Fruit fly (Drosophila melanogaster) whole organism, embryonic: ENCODE data around the gene Glut1.

Experiments
- Abd-B ChIP-seq: fragments of 200-800 bp; sonication (Bioruptor generic); optimal IDR thresholded peaks from 2 replicates; lab custom pipeline; 2018; ENCODE audit warnings: missing biosample characterization, mild to moderate bottlenecking, missing genetic modification characterization, moderate library complexity
- BtbVII ChIP-seq: fragments of 200-800 bp; sonication (Bioruptor generic); optimal IDR thresholded peaks from 3 replicates; lab custom pipeline; 2017; ENCODE audit warnings: missing biosample characterization, mild to moderate bottlenecking, missing genetic modification characterization
- CG10267 ChIP-seq: fragments of 200-800 bp; sonication (Bioruptor generic); optimal IDR thresholded peaks from 2 replicates; lab custom pipeline; 2018; ENCODE audit warnings: missing biosample characterization, mild to moderate bottlenecking, missing genetic modification characterization, moderate library complexity
- CG10431 ChIP-seq: fragments of 200-800 bp; sonication (Bioruptor generic); optimal IDR thresholded peaks from 3 replicates; lab custom pipeline; 2018; ENCODE audit warnings: missing biosample characterization, mild to moderate bottlenecking, missing genetic modification characterization
- CG13624 ChIP-seq: fragments of 200-800 bp; sonication (Bioruptor generic); optimal IDR thresholded peaks from 2 replicates; lab custom pipeline; 2016; ENCODE audit warnings: missing biosample characterization, missing genetic modification characterization
- CG15011 ChIP-seq: fragments of 200-800 bp; sonication (Bioruptor generic); optimal IDR thresholded peaks from 3 replicates; lab custom pipeline; 2018; ENCODE audit warnings: missing biosample characterization, mild to moderate bottlenecking, missing genetic modification characterization
- CG16815 ChIP-seq: fragments of 200-800 bp; sonication (Bioruptor generic); optimal IDR thresholded peaks from 3 replicates; lab custom pipeline; 2017; ENCODE audit warnings: missing biosample characterization, mild to moderate bottlenecking, missing genetic modification characterization
- CG17328 ChIP-seq: fragments of 200-800 bp; sonication (Bioruptor generic); IDR thresholded peaks from 2 replicates; pipeline ENCODE4 v1.3.6; 2022; ENCODE audit warnings: missing biosample characterization, missing genetic modification characterization
- CG17359 ChIP-seq: fragments of 200-800 bp; sonication (Bioruptor generic); optimal IDR thresholded peaks from 3 replicates; lab custom pipeline; 2018; ENCODE audit warnings: missing biosample characterization, mild to moderate bottlenecking, missing genetic modification characterization, moderate library complexity
- CG2129 ChIP-seq: fragments of 200-800 bp; sonication (Bioruptor generic); IDR thresholded peaks from 2 replicates; pipeline ENCODE4 v1.3.6; 2022; ENCODE audit warnings: missing biosample characterization, missing genetic modification characterization; ENCODE audit not compliant: partially characterized antibody
- CG31388 ChIP-seq: fragments of 200-800 bp; sonication (Bioruptor generic); optimal IDR thresholded peaks from 2 replicates; lab custom pipeline; 2016; ENCODE audit warnings: missing biosample characterization, missing genetic modification characterization
- CG3163 ChIP-seq: fragments of 200-800 bp; sonication (Bioruptor generic); optimal IDR thresholded peaks from 3 replicates; lab custom pipeline; 2016; ENCODE audit warnings: missing biosample characterization, missing genetic modification characterization
- CG43689 ChIP-seq: fragments of 200-800 bp; sonication (Bioruptor generic); IDR thresholded peaks from 2 replicates; pipeline ENCODE4 v1.3.6; 2022; ENCODE audit warnings: missing biosample characterization, missing genetic modification characterization
- CG4404 ChIP-seq: fragments of 200-800 bp; sonication (Bioruptor generic); IDR thresholded peaks from 2 replicates; pipeline ENCODE4 v1.3.6; 2022; ENCODE audit warnings: missing biosample characterization, missing genetic modification characterization
- CG4820 ChIP-seq: fragments of 200-800 bp; sonication (Bioruptor generic); optimal IDR thresholded peaks from 3 replicates; lab custom pipeline; 2016; ENCODE audit warnings: missing biosample characterization, missing genetic modification characterization
- CG6654 ChIP-seq: fragments of 200-800 bp; sonication (Bioruptor generic); optimal IDR thresholded peaks from 2 replicates; lab custom pipeline; 2017; ENCODE audit warnings: missing biosample characterization, mild to moderate bottlenecking, missing genetic modification characterization
- CG7271 ChIP-seq: fragments of 200-800 bp; sonication (Bioruptor generic); optimal IDR thresholded peaks from 2 replicates; lab custom pipeline; 2018; ENCODE audit warnings: missing biosample characterization, mild to moderate bottlenecking, missing genetic modification characterization, moderate library complexity
- CG7928 ChIP-seq: fragments of 200-800 bp; sonication (Bioruptor generic); optimal IDR thresholded peaks from 2 replicates; lab custom pipeline; 2017; ENCODE audit warnings: missing biosample characterization, mild to moderate bottlenecking, missing genetic modification characterization
- CG8089 ChIP-seq: fragments of 200-800 bp; sonication (Bioruptor generic); optimal IDR thresholded peaks from 3 replicates; lab custom pipeline; 2016; ENCODE audit warnings: missing biosample characterization, missing genetic modification characterization
- CG8359 ChIP-seq: fragments of 200-800 bp; sonication (Bioruptor generic); optimal IDR thresholded peaks from 2 replicates; lab custom pipeline; 2017; ENCODE audit warnings: missing biosample characterization, mild to moderate bottlenecking, missing genetic modification characterization, borderline replicate concordance
- Chrac-16 ChIP-seq: fragments of 200-800 bp; sonication (Bioruptor generic); optimal IDR thresholded peaks from 3 replicates; lab custom pipeline; 2016; ENCODE audit warnings: missing biosample characterization, missing genetic modification characterization
- Dbx ChIP-seq: fragments of 200-800 bp; sonication (Bioruptor generic); IDR thresholded peaks from 3 replicates; pipeline ENCODE4 v1.3.6; 2022; ENCODE audit warnings: missing biosample characterization, missing genetic modification characterization
- HmgD ChIP-seq: fragments of 200-800 bp; sonication (Bioruptor generic); optimal IDR thresholded peaks from 3 replicates; lab custom pipeline; 2016; ENCODE audit warnings: missing biosample characterization, missing genetic modification characterization
- Hr78 ChIP-seq, 2 experiments: fragments of 200-800 bp in 1 of 2; fragments of >200 bp in 1 of 2; sonication (Bioruptor generic) in 1 of 2; optimal IDR thresholded peaks; 2 replicates each; lab custom pipeline; 2017 to 2019; ENCODE audit warnings: missing biosample characterization in 2 of 2, missing genetic modification characterization in 2 of 2, mild to moderate bottlenecking in 1 of 2, moderate library complexity in 1 of 2
- Mes4 ChIP-seq: fragments of 200-800 bp; sonication (Bioruptor generic); optimal IDR thresholded peaks from 2 replicates; lab custom pipeline; 2016; ENCODE audit warnings: missing biosample characterization, missing genetic modification characterization
- Oaz ChIP-seq: fragments of 200-800 bp; sonication (Bioruptor generic); IDR thresholded peaks from 2 replicates; pipeline ENCODE4 v1.3.6; 2022; ENCODE audit warnings: missing biosample characterization, missing genetic modification characterization
- Oli ChIP-seq: fragments of 200-800 bp; sonication (Bioruptor generic); optimal IDR thresholded peaks from 2 replicates; lab custom pipeline; 2018; ENCODE audit warnings: missing biosample characterization, mild to moderate bottlenecking, missing genetic modification characterization, moderate library complexity
- Ptx1 ChIP-seq: fragments of 200-800 bp; sonication (Bioruptor generic); IDR thresholded peaks from 2 replicates; pipeline ENCODE4 v1.3.6; 2022; ENCODE audit warnings: missing biosample characterization, missing genetic modification characterization
- Xbp1 ChIP-seq: fragments of 200-800 bp; sonication (Bioruptor generic); optimal IDR thresholded peaks from 3 replicates; lab custom pipeline; 2016; ENCODE audit warnings: missing biosample characterization, mild to moderate bottlenecking, missing genetic modification characterization
- Xrp1 ChIP-seq: fragments of 200-800 bp; sonication (Bioruptor generic); IDR thresholded peaks from 2 replicates; pipeline ENCODE4 v1.3.6; 2022; ENCODE audit warnings: missing biosample characterization, missing genetic modification characterization
- bbx ChIP-seq: fragments of 200-800 bp; sonication (Bioruptor generic); IDR thresholded peaks from 2 replicates; pipeline ENCODE4 v1.3.6; 2022; ENCODE audit warnings: missing biosample characterization, missing genetic modification characterization; ENCODE audit not compliant: partially characterized antibody
- chinmo ChIP-seq: fragments of 200-800 bp; sonication (Bioruptor generic); IDR thresholded peaks from 4 replicates; pipeline ENCODE4 v1.3.6; 2022; ENCODE audit warnings: missing biosample characterization, missing genetic modification characterization; ENCODE audit not compliant: partially characterized antibody
- ci ChIP-seq: fragments of 200-800 bp; sonication (Bioruptor generic); IDR thresholded peaks from 3 replicates; pipeline ENCODE4 v1.3.6; 2022; ENCODE audit warnings: missing biosample characterization, missing genetic modification characterization
- dysf ChIP-seq: fragments of 200-800 bp; sonication (Bioruptor generic); IDR thresholded peaks from 3 replicates; pipeline ENCODE4 v1.3.6; 2022; ENCODE audit warnings: missing biosample characterization, missing genetic modification characterization
- emc ChIP-seq: fragments of 200-800 bp; sonication (Bioruptor generic); optimal IDR thresholded peaks from 2 replicates; lab custom pipeline; 2016; ENCODE audit warnings: missing biosample characterization, missing genetic modification characterization
- exex ChIP-seq: fragments of 200-800 bp; sonication (Bioruptor generic); optimal IDR thresholded peaks from 4 replicates; lab custom pipeline; 2018; ENCODE audit warnings: missing biosample characterization, mild to moderate bottlenecking, missing genetic modification characterization, moderate library complexity
- fru ChIP-seq: fragments of >200 bp; optimal IDR thresholded peaks from 2 replicates; lab custom pipeline; 2017
- fu2 ChIP-seq: fragments of 200-800 bp; sonication (Bioruptor generic); optimal IDR thresholded peaks from 2 replicates; lab custom pipeline; 2016; ENCODE audit warnings: missing biosample characterization, missing genetic modification characterization
- hkb ChIP-seq, 2 experiments: fragments of 200-800 bp in 1 of 2; fragments of >200 bp in 1 of 2; sonication (Bioruptor generic) in 1 of 2; IDR thresholded peaks in 1 of 2; optimal IDR thresholded peaks in 1 of 2; 2 replicates each; pipeline versions ENCODE4 v1.3.6 to Lab custom; 2017 to 2022; ENCODE audit warnings: missing biosample characterization in 1 of 2, missing genetic modification characterization in 1 of 2
- ken ChIP-seq: fragments of 200-800 bp; sonication (Bioruptor generic); IDR thresholded peaks from 3 replicates; pipeline ENCODE4 v1.3.6; 2022; ENCODE audit warnings: missing biosample characterization, missing genetic modification characterization
- nmo ChIP-seq: fragments of 200-800 bp; sonication (Bioruptor generic); optimal IDR thresholded peaks from 2 replicates; lab custom pipeline; 2018; ENCODE audit warnings: missing biosample characterization, mild to moderate bottlenecking, missing genetic modification characterization, moderate library complexity
- pb ChIP-seq: fragments of 200-800 bp; sonication (Bioruptor generic); optimal IDR thresholded peaks from 3 replicates; lab custom pipeline; 2016; ENCODE audit warnings: missing biosample characterization, missing genetic modification characterization
- phol ChIP-seq: fragments of 200-800 bp; sonication (Bioruptor generic); optimal IDR thresholded peaks from 3 replicates; lab custom pipeline; 2018; ENCODE audit warnings: missing biosample characterization, mild to moderate bottlenecking, missing genetic modification characterization, moderate library complexity
- row ChIP-seq: fragments of 200-800 bp; sonication (Bioruptor generic); IDR thresholded peaks from 3 replicates; pipeline ENCODE4 v1.3.6; 2022; ENCODE audit warnings: missing biosample characterization, missing genetic modification characterization
- run ChIP-seq: fragments of 200-800 bp; sonication (Bioruptor generic); optimal IDR thresholded peaks from 3 replicates; lab custom pipeline; 2018; ENCODE audit warnings: missing biosample characterization, mild to moderate bottlenecking, missing genetic modification characterization
- seq ChIP-seq: fragments of 200-800 bp; sonication (Bioruptor generic); IDR thresholded peaks from 2 replicates; pipeline ENCODE4 v1.3.6; 2022; ENCODE audit warnings: missing biosample characterization, missing genetic modification characterization
- so ChIP-seq: fragments of 200-800 bp; sonication (Bioruptor generic); IDR thresholded peaks from 3 replicates; pipeline ENCODE4 v1.3.6; 2022; ENCODE audit warnings: missing biosample characterization, missing genetic modification characterization
- ssp ChIP-seq: fragments of 200-800 bp; sonication (Bioruptor generic); IDR thresholded peaks from 2 replicates; pipeline ENCODE4 v1.3.6; 2022; ENCODE audit warnings: missing biosample characterization, missing genetic modification characterization
- tio ChIP-seq: fragments of 200-800 bp; sonication (Bioruptor generic); optimal IDR thresholded peaks from 2 replicates; lab custom pipeline; 2017; ENCODE audit warnings: missing biosample characterization, missing genetic modification characterization, inconsistent platforms
- tll ChIP-seq, 2 experiments: fragments of 200-800 bp in 1 of 2; fragments of >200 bp in 1 of 2; sonication (Bioruptor generic) in 1 of 2; optimal IDR thresholded peaks; 2 replicates each; lab custom pipeline; 2017 to 2019; ENCODE audit warnings: missing biosample characterization in 2 of 2, missing genetic modification characterization in 2 of 2, mild to moderate bottlenecking in 1 of 2, moderate library complexity in 1 of 2
- trh ChIP-seq: fragments of 200-800 bp; sonication (Bioruptor generic); optimal IDR thresholded peaks from 2 replicates; lab custom pipeline; 2016; ENCODE audit warnings: missing biosample characterization, missing genetic modification characterization

Gene Glut1

dm6 chr3L:914852-915251 lies 978 bp downstream of the Glut1 start (continued):
- TF ChIP-seq Hr78 (GFP tag; optimal IDR thresholded peaks at IDR 0.05; lab: Kevin White, UChicago) (no peak), fu2 (no peak), CG15011 (GFP tag; lab: Kevin White, UChicago) (no peak), Ptx1 (GFP tag; lab: Robert Waterston, UW) (no peak), fru (lab: Kevin White, UChicago) (no peak), CG17328 (no peak), Chrac-16 (GFP tag; lab: Kevin White, UChicago) (no peak), BtbVII (GFP tag; lab: Kevin White, UChicago) (no peak), Oaz (no peak), Xrp1 (no peak), bbx (no peak)

- TF ChIP-seq emc (GFP tag; lab: Kevin White, UChicago) (no peak), CG16815 (GFP tag; lab: Kevin White, UChicago) (no peak), Xbp1 (GFP tag; lab: Kevin White, UChicago) (no peak), so (GFP tag; lab: Robert Waterston, UW) (peak; percentile 28; the same call in 1 of the 3 replicates), CG31388 (no peak), CG13624 (GFP tag; lab: Kevin White, UChicago) (no peak), phol (tag; lab: Kevin White, UChicago) (peak; percentile 30), CG3163 (GFP tag; lab: Kevin White, UChicago) (no peak), dysf (peak; percentile 50; the same call in 1 of the 3 replicates), CG43689 (no peak), ken (GFP tag; lab: Robert Waterston, UW) (no peak), tll (GFP tag; optimal IDR thresholded peaks at IDR 0.05; lab: Kevin White, UChicago) (no peak), pb (GFP tag; lab: Kevin White, UChicago) (no peak), ssp (GFP tag; lab: Robert Waterston, UW) (peak; percentile 14; the same call in 1 of the 2 replicates), CG17359 (tag; lab: Kevin White, UChicago) (peak; percentile 62), Mes4 (no peak), CG2129 (GFP tag; lab: Robert Waterston, UW) (no peak), seq (no peak), hkb (optimal IDR thresholded peaks at IDR 0.05; lab: Kevin White, UChicago) (no peak), hkb (GFP tag; IDR thresholded peaks at IDR 0.05; lab: Robert Waterston, UW) (peak; percentile 59), CG10267 (tag; lab: Kevin White, UChicago) (peak; percentile 25), CG7271 (tag; lab: Kevin White, UChicago) (no peak), Dbx (no peak), CG7928 (no peak), Oli (tag; lab: Kevin White, UChicago) (no peak), HmgD (no peak), chinmo (GFP tag; lab: Robert Waterston, UW) (no peak), ci (GFP tag; lab: Robert Waterston, UW) (no peak), CG4404 (GFP tag; lab: Robert Waterston, UW) (no peak), tio (GFP tag; lab: Kevin White, UChicago) (no peak), trh (GFP tag; lab: Kevin White, UChicago) (no peak), run (tag; lab: Kevin White, UChicago) (no peak), Abd-B (GFP tag; lab: Kevin White, UChicago) (no peak), exex (tag; lab: Kevin White, UChicago) (no peak), CG6654 (GFP tag; lab: Kevin White, UChicago) (no peak), CG10431 (no peak), row (GFP tag; lab: Robert Waterston, UW) (peak; percentile 65), CG8359 (no peak), nmo (GFP tag; lab: Kevin White, UChicago) (no peak), CG8089 (GFP tag; lab: Kevin White, UChicago) (no peak), CG4820 (GFP tag; lab: Kevin White, UChicago) (no peak)
Measured at dm6 chr3L:917225-917624, 3.4 kb downstream of the Glut1 start.
